Worm (Caenorhabditis elegans) whole organism, L4 larva: Measurements from ENCODE around the gene F22E5.12.
"Not testable (repeated sequence)": the region's sequence is repeated elsewhere in the genome, so short reads cannot be mapped to it uniquely, and the experiment has no call there.

ENCODE experiments used
- F10B5.3 ChIP-seq: sonication (generic microtip); optimal IDR thresholded peaks from 2 replicates; lab custom pipeline; 2016; ENCODE audit warnings: mild to moderate bottlenecking, missing genetic modification characterization, missing compliant biosample characterization
- F26F4.8 ChIP-seq: fragments of 200-800 bp; sonication (Bioruptor generic); conservative IDR thresholded peaks from 2 replicates; pipeline ENCODE4 v1.3.6; 2022; ENCODE audit warnings: missing genetic modification characterization, missing compliant biosample characterization
- F37D6.2 ChIP-seq: sonication (generic microtip); optimal IDR thresholded peaks from 2 replicates; lab custom pipeline; 2016; ENCODE audit warnings: mild to moderate bottlenecking, missing genetic modification characterization, missing compliant biosample characterization
- F44E2.7 ChIP-seq: fragments of 200-800 bp; sonication (Bioruptor generic); IDR thresholded peaks from 2 replicates; pipeline ENCODE4 v2.1.2; 2022; ENCODE audit warnings: missing genetic modification characterization, missing compliant biosample characterization
- Y105C5A.15 ChIP-seq: fragments of 200-800 bp; sonication (Bioruptor generic); IDR thresholded peaks from 2 replicates; pipeline ENCODE4 v1.3.6; 2022; ENCODE audit warnings: missing genetic modification characterization, missing compliant biosample characterization
- Y5F2A.4 ChIP-seq: fragments of 200-800 bp; sonication (Bioruptor generic); optimal IDR thresholded peaks from 2 replicates; lab custom pipeline; 2018; ENCODE audit warnings: mild to moderate bottlenecking, missing genetic modification characterization, missing compliant biosample characterization
- arid-1 ChIP-seq: fragments of 200-800 bp; sonication (Bioruptor generic); conservative IDR thresholded peaks from 2 replicates; pipeline ENCODE4 v1.3.6; 2022; ENCODE audit warnings: missing genetic modification reagents, missing genetic modification characterization, missing compliant biosample characterization
- ceh-62 ChIP-seq: sonication (generic microtip); optimal IDR thresholded peaks from 2 replicates; lab custom pipeline; 2017; ENCODE audit warnings: missing biosample characterization, missing genetic modification characterization
- dmd-6 ChIP-seq: fragments of 200-800 bp; sonication (Bioruptor generic); IDR thresholded peaks from 2 replicates; pipeline ENCODE4 v1.3.6; 2022; ENCODE audit warnings: missing genetic modification reagents, missing genetic modification characterization, missing compliant biosample characterization
- dmd-9 ChIP-seq: fragments of 200-800 bp; sonication (Bioruptor generic); IDR thresholded peaks from 2 replicates; pipeline ENCODE4 v1.3.6; 2022; ENCODE audit warnings: missing genetic modification reagents, missing genetic modification characterization, missing compliant biosample characterization
- fkh-10 ChIP-seq: fragments of 150-350 bp; optimal IDR thresholded peaks from 2 replicates; lab custom pipeline; 2014; ENCODE audit warnings: missing biosample characterization, missing genetic modification reagents, missing genetic modification characterization
- gei-8 ChIP-seq: fragments of 200-800 bp; sonication (Bioruptor generic); optimal IDR thresholded peaks from 2 replicates; lab custom pipeline; 2018; ENCODE audit warnings: mild to moderate bottlenecking, missing genetic modification characterization, missing compliant biosample characterization
- hlh-11 ChIP-seq: fragments of 200-800 bp; sonication (Bioruptor generic); optimal IDR thresholded peaks from 2 replicates; lab custom pipeline; 2018; ENCODE audit warnings: mild to moderate bottlenecking, missing genetic modification characterization, missing compliant biosample characterization
- hlh-30 ChIP-seq: sonication (generic microtip); optimal IDR thresholded peaks from 2 replicates; lab custom pipeline; 2017; ENCODE audit warnings: antibody characterized with exemption, mild to moderate bottlenecking, missing genetic modification characterization, missing compliant biosample characterization; ENCODE audit not compliant: insufficient read depth
- lim-7 ChIP-seq: fragments of 200-800 bp; sonication (Bioruptor generic); IDR thresholded peaks from 2 replicates; pipeline ENCODE4 v1.3.6; 2022; ENCODE audit warnings: missing genetic modification characterization, missing compliant biosample characterization
- lin-39 ChIP-seq: fragments of 150-350 bp; optimal IDR thresholded peaks from 2 replicates; lab custom pipeline; 2014; ENCODE audit warnings: missing biosample characterization, missing genetic modification reagents, missing genetic modification characterization
- lir-3 ChIP-seq: sonication (generic microtip); optimal IDR thresholded peaks from 2 replicates; lab custom pipeline; 2016; ENCODE audit warnings: mild to moderate bottlenecking, missing genetic modification characterization, missing compliant biosample characterization
- madf-5 ChIP-seq, 2 experiments: fragments of 200-800 bp; sonication (Bioruptor generic); IDR thresholded peaks; 2 replicates each; pipeline ENCODE4 v1.3.6; 2022; ENCODE audit warnings: missing compliant biosample characterization in 2 of 2, missing genetic modification characterization in 2 of 2
- madf-9 ChIP-seq: fragments of 200-800 bp; sonication (Bioruptor generic); conservative IDR thresholded peaks from 2 replicates; pipeline ENCODE4 v1.3.6; 2022; ENCODE audit warnings: missing genetic modification reagents, missing genetic modification characterization, missing compliant biosample characterization
- mdt-29 ChIP-seq: fragments of 200-800 bp; sonication (Bioruptor generic); IDR thresholded peaks from 2 replicates; pipeline ENCODE4 v1.3.6; 2022; ENCODE audit warnings: missing genetic modification reagents, missing genetic modification characterization, missing compliant biosample characterization
- mxl-2 ChIP-seq: fragments of 200-800 bp; sonication (Bioruptor generic); conservative IDR thresholded peaks from 2 replicates; pipeline ENCODE4 v1.3.6; 2022; ENCODE audit warnings: missing genetic modification reagents, missing genetic modification characterization, missing compliant biosample characterization
- nhr-28 ChIP-seq: fragments of 150-350 bp; optimal IDR thresholded peaks from 2 replicates; lab custom pipeline; 2014; ENCODE audit warnings: missing biosample characterization, missing genetic modification characterization
- nhr-6 ChIP-seq: fragments of 150-350 bp; optimal IDR thresholded peaks from 2 replicates; lab custom pipeline; 2014; ENCODE audit warnings: missing biosample characterization, missing genetic modification characterization
- php-3 ChIP-seq: fragments of 200-800 bp; sonication (Bioruptor generic); IDR thresholded peaks from 2 replicates; pipeline ENCODE4 v1.3.6; 2022; ENCODE audit warnings: missing genetic modification reagents, missing genetic modification characterization, missing compliant biosample characterization
- rbr-2 ChIP-seq: sonication (generic microtip); optimal IDR thresholded peaks from 2 replicates; lab custom pipeline; 2016; ENCODE audit warnings: missing genotype, missing genetic modification characterization, missing compliant biosample characterization
- sdz-12 ChIP-seq: fragments of 200-800 bp; sonication (Bioruptor generic); optimal IDR thresholded peaks from 2 replicates; lab custom pipeline; 2018; ENCODE audit warnings: mild to moderate bottlenecking, missing genetic modification characterization, missing compliant biosample characterization
- set-16 ChIP-seq: fragments of 200-800 bp; sonication (Bioruptor generic); IDR thresholded peaks from 2 replicates; pipeline ENCODE4 v1.3.6; 2022; ENCODE audit warnings: missing genetic modification reagents, missing genetic modification characterization, missing compliant biosample characterization
- snpc-4 ChIP-seq: fragments of 150-350 bp; optimal IDR thresholded peaks from 2 replicates; lab custom pipeline; 2014; ENCODE audit warnings: missing biosample characterization, missing genetic modification characterization
- unc-62 ChIP-seq, 3 experiments: fragments of 150-350 bp in 1 of 3; sonication (generic microtip); optimal IDR thresholded peaks in 2 of 3; peaks in 1 of 3; 1 replicate in 1 of 3; 2 replicates in 2 of 3; lab custom pipeline; 2014 to 2017; ENCODE audit warnings: missing biosample characterization in 3 of 3, missing genetic modification characterization in 3 of 3, missing genetic modification reagents in 3 of 3, missing genotype in 1 of 3
- vab-7 ChIP-seq: fragments of 200-800 bp; sonication (Bioruptor generic); IDR thresholded peaks from 2 replicates; pipeline ENCODE4 v1.3.6; 2022; ENCODE audit warnings: missing genetic modification reagents, missing genetic modification characterization, missing compliant biosample characterization
- zfp-3 ChIP-seq: fragments of 200-800 bp; sonication (Bioruptor generic); conservative IDR thresholded peaks from 2 replicates; pipeline ENCODE4 v1.3.6; 2022; ENCODE audit warnings: missing genetic modification reagents, missing genetic modification characterization, missing compliant biosample characterization
- zip-2 ChIP-seq: fragments of 150-350 bp; optimal IDR thresholded peaks from 2 replicates; lab custom pipeline; 2014; ENCODE audit warnings: missing biosample characterization, missing genetic modification characterization

F22E5.12 gene

ce11 chrII:2646756-2647155, at the start of gene F22E5.12:
F22E5.12 (minus strand) TSS chrII:2646856.
- not testable (repeated sequence) for TF ChIP-seq snpc-4 (tag; lab: Kevin White, UChicago); set-16 (GFP tag; lab: Robert Waterston, UW); dmd-9 (GFP tag; lab: Robert Waterston, UW)

- no peak for TF ChIP-seq snpc-4 (tag; lab: Kevin White, UChicago)
- no peak for TF ChIP-seq F37D6.2
- TF ChIP-seq madf-9 (GFP tag; lab: Robert Waterston, UW) = no peak
- no peak for TF ChIP-seq mdt-29 (GFP tag; lab: Robert Waterston, UW)
- TF ChIP-seq fkh-10 (GFP tag; lab: Kevin White, UChicago) = peak; percentile 40
- TF ChIP-seq, all 104 proteins: peak for 1
These were observed 48.4 kb upstream of the F22E5.12 start for ce11 chrII:2695079-2695478.

- TF ChIP-seq madf-5 (GFP tag; IDR thresholded peaks at IDR 0.05; lab: Robert Waterston, UW) = no peak
- no peak for TF ChIP-seq lim-7 (GFP tag; lab: Robert Waterston, UW)
- TF ChIP-seq zfp-3 (GFP tag; lab: Robert Waterston, UW) = no peak
- no peak for TF ChIP-seq gei-8 (GFP tag; lab: Kevin White, UChicago)
- no peak for TF ChIP-seq hlh-30 (tag; lab: Kevin White, UChicago)
- TF ChIP-seq nhr-28 = no peak
- TF ChIP-seq lir-3 (tag; lab: Kevin White, UChicago) = no peak
- TF ChIP-seq Y105C5A.15 = no peak
- TF ChIP-seq Y5F2A.4 (GFP tag; lab: Kevin White, UChicago) = no peak
- TF ChIP-seq F26F4.8 (GFP tag; lab: Robert Waterston, UW) = no peak
- no peak for TF ChIP-seq dmd-6
- no peak for TF ChIP-seq zip-2
- TF ChIP-seq lin-39 (tag; lab: Kevin White, UChicago) = no peak
- TF ChIP-seq ceh-62 (tag; lab: Kevin White, UChicago) = no peak
- TF ChIP-seq rbr-2 (tag; lab: Kevin White, UChicago) = no peak
- no peak for TF ChIP-seq mxl-2 (GFP tag; lab: Robert Waterston, UW)
- no peak for TF ChIP-seq nhr-6
- TF ChIP-seq vab-7 = no peak
- no peak for TF ChIP-seq hlh-11
- no peak for TF ChIP-seq sdz-12 (GFP tag; lab: Kevin White, UChicago)
These were observed 45.8 kb upstream of the F22E5.12 start, which contains the start of gene set-11 for ce11 chrII:2692476-2692875. set-11 (minus strand) TSS chrII:2692576.

ce11 chrII:2690080-2690479, 43.4 kb upstream of the F22E5.12 start, which contains the start of gene nspf-3:
nspf-3 (minus strand) TSS chrII:2690180.
- TF ChIP-seq arid-1 (no peak), php-3 (GFP tag; lab: Robert Waterston, UW) (no peak), unc-62 (GFP tag; optimal IDR thresholded peaks at IDR 0.05 in 1 of 2; lab: Kevin White, UChicago) (peak in 1 of 2 experiments; percentile 66), unc-62 (tag; optimal IDR thresholded peaks at IDR 0.05; lab: Kevin White, UChicago) (no peak), F44E2.7 (GFP tag; lab: Robert Waterston, UW) (no peak)

ce11 chrII:2688616-2689015, 42.0 kb upstream of the F22E5.12 start, which contains the start of gene nspf-2:
nspf-2 (plus strand) TSS chrII:2688916.
- not testable (repeated sequence) for TF ChIP-seq F10B5.3 (tag; lab: Kevin White, UChicago); rbr-2 (tag; lab: Kevin White, UChicago); hlh-11
